Worm (Caenorhabditis elegans) whole organism, midembryonic: Measurements from ENCODE around the gene srh-248.

ENCODE experiments used
- T22C8.4 ChIP-seq: fragments of 200-800 bp; sonication (Bioruptor generic); IDR thresholded peaks from 2 replicates; pipeline ENCODE4 v1.3.6; 2022; ENCODE audit warnings: missing genetic modification characterization, missing compliant biosample characterization
- cog-1 ChIP-seq: sonication (generic microtip); optimal IDR thresholded peaks from 2 replicates; lab custom pipeline; 2016; ENCODE audit warnings: missing genetic modification characterization, missing compliant biosample characterization
- flt-1 ChIP-seq: fragments of 200-800 bp; sonication (Bioruptor generic); IDR thresholded peaks from 2 replicates; pipeline ENCODE4 v1.3.6; 2022; ENCODE audit warnings: missing genetic modification characterization, missing compliant biosample characterization
- klf-2 ChIP-seq: fragments of 200-800 bp; sonication (Bioruptor generic); conservative IDR thresholded peaks from 2 replicates; pipeline ENCODE4 v1.3.6; 2022; ENCODE audit warnings: missing genetic modification reagents, missing genetic modification characterization, missing compliant biosample characterization
- med-1 ChIP-seq: sonication (generic microtip); optimal IDR thresholded peaks from 2 replicates; lab custom pipeline; 2017; ENCODE audit warnings: missing genetic modification characterization, mild to moderate bottlenecking, missing compliant biosample characterization, antibody characterized with exemption, missing genetic modification reagents; ENCODE audit not compliant: insufficient read depth
- ref-1 ChIP-seq: fragments of 200-800 bp; sonication (Bioruptor generic); conservative IDR thresholded peaks from 2 replicates; pipeline ENCODE4 v1.3.6; 2022; ENCODE audit warnings: missing genetic modification reagents, missing genetic modification characterization, missing compliant biosample characterization
- tab-1 ChIP-seq: fragments of 200-800 bp; sonication (Bioruptor generic); IDR thresholded peaks from 2 replicates; pipeline ENCODE4 v1.3.6; 2022; ENCODE audit warnings: missing genetic modification characterization, missing compliant biosample characterization
- ztf-23 ChIP-seq: fragments of 200-800 bp; sonication (Bioruptor generic); IDR thresholded peaks from 2 replicates; pipeline ENCODE4 v1.3.6; 2022; ENCODE audit warnings: missing genetic modification reagents, missing genetic modification characterization, missing compliant biosample characterization
- ztf-29 ChIP-seq: fragments of 200-800 bp; sonication (Bioruptor generic); IDR thresholded peaks from 2 replicates; pipeline ENCODE4 v1.3.6; 2022; ENCODE audit warnings: missing genetic modification reagents, missing genetic modification characterization, missing compliant biosample characterization

srh-248 gene

DNA sequence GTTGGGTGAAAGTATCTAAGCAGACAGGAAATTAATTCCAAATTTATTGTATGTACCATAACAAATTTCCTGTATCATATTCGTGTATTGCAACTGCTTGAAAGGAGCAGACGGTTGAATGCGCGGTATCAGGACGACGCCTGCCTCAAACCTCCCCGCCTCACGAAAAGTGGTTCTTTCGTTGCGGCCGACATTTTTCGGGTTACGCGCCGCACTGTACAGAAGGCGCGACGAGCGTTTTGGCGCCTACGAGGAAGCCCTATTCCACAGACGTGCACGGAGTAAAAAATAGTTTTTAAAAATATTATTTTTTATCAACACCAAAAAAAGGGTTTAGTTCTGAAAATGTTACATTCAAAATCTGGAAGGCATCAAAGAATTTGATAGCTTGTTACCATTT is 35.1 kb downstream of the srh-248 start:
- no peak for TF ChIP-seq ztf-29 (GFP tag; lab: Robert Waterston, UW)
- TF ChIP-seq ztf-23 = no peak
- no peak for TF ChIP-seq med-1 (GFP tag; lab: Kevin White, UChicago)
- no peak for TF ChIP-seq tab-1 (GFP tag; lab: Robert Waterston, UW)
- TF ChIP-seq flt-1 (GFP tag; lab: Robert Waterston, UW) = no peak
- TF ChIP-seq cog-1 (tag; lab: Kevin White, UChicago) = no peak
- TF ChIP-seq klf-2 (GFP tag; lab: Robert Waterston, UW) = no peak
- no peak for TF ChIP-seq T22C8.4 (GFP tag; lab: Robert Waterston, UW)
- no peak for TF ChIP-seq ref-1

DNA sequence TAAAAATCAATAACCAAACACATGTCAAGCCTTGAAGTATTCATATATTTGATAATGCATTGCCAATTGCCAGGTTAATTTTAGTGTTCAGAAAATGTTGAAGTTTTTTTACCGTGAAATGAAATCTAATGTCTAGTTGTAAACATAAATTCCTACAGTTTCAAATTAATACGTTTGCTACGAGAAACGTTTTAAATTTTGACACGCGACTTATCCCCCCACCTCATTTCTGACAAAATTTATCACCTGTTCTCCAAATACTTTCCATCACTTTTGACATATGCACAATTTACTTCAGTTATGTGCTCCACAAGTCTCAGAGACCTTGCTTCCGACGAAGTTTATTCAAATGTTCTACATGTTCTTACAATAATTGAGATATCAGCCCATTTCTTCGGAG is 41.3 kb downstream of the srh-248 start, which contains the start of gene srh-146:
srh-146 (plus strand) TSS at position 301 of the 400 bp plus-strand sequence.
- TF ChIP-seq ztf-23 (no peak), tab-1 (GFP tag; lab: Robert Waterston, UW) (no peak), klf-2 (GFP tag; lab: Robert Waterston, UW) (no peak), med-1 (GFP tag; lab: Kevin White, UChicago) (no peak), cog-1 (tag; lab: Kevin White, UChicago) (no peak), ref-1 (no peak)

DNA sequence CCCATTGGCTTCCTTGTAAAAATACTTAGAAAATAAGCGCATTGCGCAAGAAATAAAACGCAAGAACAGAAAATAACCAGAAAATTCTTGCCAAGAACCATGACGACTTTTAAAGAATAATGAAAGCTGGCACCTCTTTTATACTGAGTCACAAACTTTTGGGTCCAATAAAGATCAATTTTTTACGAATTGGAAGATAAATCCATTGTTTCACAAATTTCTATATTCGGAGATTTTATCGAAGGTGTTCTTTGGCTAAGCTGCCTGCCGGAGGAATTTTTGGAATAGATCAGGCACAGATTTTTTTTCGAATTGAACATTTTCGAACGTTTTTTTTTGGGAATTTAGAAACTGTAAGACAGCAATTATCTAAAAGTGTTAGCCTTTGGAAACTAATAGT is 42.3 kb downstream of the srh-248 start, which contains the start of gene C31B8.9:
C31B8.9 (minus strand) TSS at position 101 of the 400 bp plus-strand sequence.
- TF ChIP-seq klf-2 (GFP tag; lab: Robert Waterston, UW) (no peak), ztf-29 (GFP tag; lab: Robert Waterston, UW) (no peak), ref-1 (no peak), cog-1 (tag; lab: Kevin White, UChicago) (no peak), ztf-23 (no peak), tab-1 (GFP tag; lab: Robert Waterston, UW) (no peak), T22C8.4 (GFP tag; lab: Robert Waterston, UW) (no peak), med-1 (GFP tag; lab: Kevin White, UChicago) (no peak), flt-1 (GFP tag; lab: Robert Waterston, UW) (no peak)

DNA sequence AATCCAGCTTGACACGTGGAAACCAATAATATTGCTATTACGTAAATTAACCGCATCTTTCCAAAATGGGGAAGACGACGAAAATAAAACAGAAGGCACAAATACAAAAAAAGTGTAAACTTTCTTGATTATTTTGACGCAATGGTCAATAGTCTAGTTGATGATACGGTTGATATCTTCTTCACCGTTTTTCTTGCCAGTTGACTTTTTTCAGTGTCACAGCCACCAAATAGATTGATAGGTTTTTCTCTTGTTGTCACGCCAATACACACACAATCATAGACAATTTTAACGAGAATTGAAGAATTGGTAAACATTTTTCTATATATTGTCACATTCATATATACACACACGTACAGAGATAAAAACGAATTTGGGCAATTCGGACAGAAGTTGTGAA is 45.7 kb downstream of the srh-248 start, which contains the start of gene zmp-3:
zmp-3 (minus strand) TSS at position 101 of the 400 bp plus-strand sequence.
- TF ChIP-seq med-1 (GFP tag; lab: Kevin White, UChicago) = no peak
- no peak for TF ChIP-seq tab-1 (GFP tag; lab: Robert Waterston, UW)
- no peak for TF ChIP-seq ztf-29 (GFP tag; lab: Robert Waterston, UW)
- no peak for TF ChIP-seq klf-2 (GFP tag; lab: Robert Waterston, UW)
- TF ChIP-seq T22C8.4 (GFP tag; lab: Robert Waterston, UW) = no peak
- TF ChIP-seq cog-1 (tag; lab: Kevin White, UChicago) = no peak
- no peak for TF ChIP-seq ref-1
- no peak for TF ChIP-seq flt-1 (GFP tag; lab: Robert Waterston, UW)
- no peak for TF ChIP-seq ztf-23
